Fruit fly (Drosophila melanogaster) whole organism, adult: ENCODE results near the gene PGAP2.

Experiments used
- CG11617 ChIP-seq: fragments of 200-800 bp; sonication (Bioruptor generic); optimal IDR thresholded peaks from 2 replicates; lab custom pipeline; 2017; ENCODE audit warnings: mild to moderate bottlenecking, missing biosample characterization, missing genetic modification reagents, missing genetic modification characterization
- CG12768 ChIP-seq: fragments of 200-800 bp; sonication (Bioruptor generic); optimal IDR thresholded peaks from 2 replicates; lab custom pipeline; 2017; ENCODE audit warnings: missing biosample characterization, missing genetic modification characterization, mild to moderate bottlenecking, moderate library complexity, missing genetic modification reagents
- CG14711 ChIP-seq: fragments of 200-800 bp; sonication (Bioruptor generic); optimal IDR thresholded peaks from 2 replicates; lab custom pipeline; 2018; ENCODE audit warnings: missing biosample characterization, mild to moderate bottlenecking, missing genetic modification characterization, moderate library complexity
- CG1620 ChIP-seq: fragments of 200-800 bp; sonication (Bioruptor generic); optimal IDR thresholded peaks from 2 replicates; lab custom pipeline; 2016; ENCODE audit warnings: missing biosample characterization, missing genetic modification characterization
- CG33017 ChIP-seq: fragments of 200-800 bp; sonication (Bioruptor generic); optimal IDR thresholded peaks from 2 replicates; lab custom pipeline; 2018; ENCODE audit warnings: missing biosample characterization, mild to moderate bottlenecking, missing genetic modification characterization, moderate library complexity
- CG5204 ChIP-seq: fragments of 200-800 bp; sonication (Bioruptor generic); optimal IDR thresholded peaks from 2 replicates; lab custom pipeline; 2016; ENCODE audit warnings: missing biosample characterization, missing genetic modification characterization
- CG7045 ChIP-seq: fragments of 200-800 bp; sonication (Bioruptor generic); optimal IDR thresholded peaks from 2 replicates; lab custom pipeline; 2017; ENCODE audit warnings: missing biosample characterization, mild to moderate bottlenecking, missing genetic modification characterization
- CG7101 ChIP-seq: fragments of 200-800 bp; sonication (Bioruptor generic); optimal IDR thresholded peaks from 2 replicates; lab custom pipeline; 2018; ENCODE audit warnings: missing biosample characterization, mild to moderate bottlenecking, missing genetic modification characterization, moderate library complexity
- Clk ChIP-seq: fragments of 200-800 bp; sonication (Bioruptor generic); optimal IDR thresholded peaks from 2 replicates; lab custom pipeline; 2017; ENCODE audit warnings: missing biosample characterization, missing genetic modification characterization
- Crg-1 ChIP-seq: fragments of 200-800 bp; sonication (Bioruptor generic); optimal IDR thresholded peaks from 2 replicates; lab custom pipeline; 2016; ENCODE audit warnings: missing biosample characterization, missing genetic modification characterization
- Hr96 ChIP-seq: fragments of 200-800 bp; sonication (Bioruptor generic); optimal IDR thresholded peaks from 2 replicates; lab custom pipeline; 2016; ENCODE audit warnings: missing biosample characterization, missing genetic modification characterization
- Mnt ChIP-seq: fragments of 200-800 bp; sonication (Bioruptor generic); optimal IDR thresholded peaks from 2 replicates; lab custom pipeline; 2016; ENCODE audit warnings: missing biosample characterization, mild to moderate bottlenecking, missing genetic modification characterization
- bab1 ChIP-seq: fragments of 200-800 bp; sonication (Bioruptor generic); optimal IDR thresholded peaks from 3 replicates; lab custom pipeline; 2019; ENCODE audit warnings: missing biosample characterization, mild to moderate bottlenecking, missing genetic modification characterization, moderate library complexity
- cic ChIP-seq: fragments of 200-800 bp; sonication (Bioruptor generic); optimal IDR thresholded peaks from 2 replicates; lab custom pipeline; 2017; ENCODE audit warnings: missing biosample characterization, mild to moderate bottlenecking, missing genetic modification characterization, moderate library complexity
- cnc ChIP-seq, 2 experiments: fragments of >200 bp; optimal IDR thresholded peaks; 2 replicates each; lab custom pipeline; 2017
- kay ChIP-seq: fragments of 200-800 bp; sonication (Bioruptor generic); peaks from one replicate; lab custom pipeline; 2016; ENCODE audit warnings: missing biosample characterization, missing genetic modification characterization, borderline replicate concordance
- ovo ChIP-seq: fragments of 200-800 bp; sonication (Bioruptor generic); optimal IDR thresholded peaks from 2 replicates; lab custom pipeline; 2016; ENCODE audit warnings: missing biosample characterization, missing genetic modification characterization
- pad ChIP-seq: fragments of 200-800 bp; sonication (Bioruptor generic); optimal IDR thresholded peaks from 3 replicates; lab custom pipeline; 2017; ENCODE audit warnings: missing biosample characterization, missing genetic modification characterization, mild to moderate bottlenecking, moderate library complexity, missing genetic modification reagents
- tj ChIP-seq: fragments of 200-800 bp; sonication (Bioruptor generic); optimal IDR thresholded peaks from 3 replicates; lab custom pipeline; 2017; ENCODE audit warnings: missing biosample characterization, mild to moderate bottlenecking, missing genetic modification characterization, moderate library complexity
- toe ChIP-seq: fragments of 200-800 bp; sonication (Bioruptor generic); optimal IDR thresholded peaks from 2 replicates; lab custom pipeline; 2016; ENCODE audit warnings: missing biosample characterization, missing genetic modification characterization

Gene PGAP2

dm6 chr2L:840716-841115 lies 21.4 kb upstream of the PGAP2 start:
- no peak for TF ChIP-seq CG33017 (tag; lab: Kevin White, UChicago)
- TF ChIP-seq Clk (GFP tag; lab: Kevin White, UChicago) = no peak
- no peak for TF ChIP-seq CG1620 (GFP tag; lab: Kevin White, UChicago)
- TF ChIP-seq CG7045 (GFP tag; lab: Kevin White, UChicago) = no peak
- TF ChIP-seq Mnt = no peak
- no peak for TF ChIP-seq ovo (GFP tag; lab: Kevin White, UChicago)
- TF ChIP-seq CG12768 (GFP tag; lab: Kevin White, UChicago) = peak; percentile 39
- no peak for TF ChIP-seq CG7101 (tag; lab: Kevin White, UChicago)
- peak; percentile 63 for TF ChIP-seq cic (GFP tag; lab: Kevin White, UChicago)
- TF ChIP-seq CG11617 (GFP tag; lab: Kevin White, UChicago) = no peak
- TF ChIP-seq Hr96 = no peak
- no peak for TF ChIP-seq pad
- TF ChIP-seq tj (GFP tag; lab: Kevin White, UChicago) = peak; percentile 98
- no peak for TF ChIP-seq CG14711
- TF ChIP-seq Crg-1 (GFP tag; lab: Kevin White, UChicago) = no peak
- peak; percentile 95 for TF ChIP-seq kay
- TF ChIP-seq bab1 (GFP tag; lab: Kevin White, UChicago) = peak; percentile 10
- TF ChIP-seq toe (GFP tag; lab: Kevin White, UChicago) = no peak
- TF ChIP-seq CG5204 = no peak
- TF ChIP-seq cnc (optimal IDR thresholded peaks at IDR 0.05; lab: Kevin White, UChicago) = no peak

dm6 chr2L:840022-840421 lies 20.7 kb upstream of the PGAP2 start:
- TF ChIP-seq CG14711 (no peak), ovo (GFP tag; lab: Kevin White, UChicago) (peak; percentile 19), CG12768 (GFP tag; lab: Kevin White, UChicago) (peak; percentile 25), Hr96 (no peak), CG7045 (GFP tag; lab: Kevin White, UChicago) (peak; percentile 19)

dm6 chr2L:838786-839185 lies 19.5 kb upstream of the PGAP2 start:
- peak; percentile 5 for TF ChIP-seq cic (GFP tag; lab: Kevin White, UChicago)
- TF ChIP-seq Crg-1 (GFP tag; lab: Kevin White, UChicago) = no peak

- TF ChIP-seq ovo (GFP tag; lab: Kevin White, UChicago) (no peak), cic (GFP tag; lab: Kevin White, UChicago) (no peak), bab1 (GFP tag; lab: Kevin White, UChicago) (no peak), Clk (GFP tag; lab: Kevin White, UChicago) (no peak), cnc (optimal IDR thresholded peaks at IDR 0.05; lab: Kevin White, UChicago) (no peak), CG5204 (no peak), pad (no peak), Crg-1 (GFP tag; lab: Kevin White, UChicago) (no peak), CG14711 (no peak), CG1620 (GFP tag; lab: Kevin White, UChicago) (no peak), CG33017 (tag; lab: Kevin White, UChicago) (no peak), tj (GFP tag; lab: Kevin White, UChicago) (no peak), CG7101 (tag; lab: Kevin White, UChicago) (no peak)
Observed at dm6 chr2L:837989-838388, 18.7 kb upstream of the PGAP2 start.

dm6 chr2L:827516-828362 lies 8.4 kb upstream of the PGAP2 start:
- TF ChIP-seq CG7101 (tag; lab: Kevin White, UChicago) (no peak), cic (GFP tag; lab: Kevin White, UChicago) (peak; percentile 41)

dm6 chr2L:827049-827448 lies 7.7 kb upstream of the PGAP2 start:
- no peak for TF ChIP-seq Crg-1 (GFP tag; lab: Kevin White, UChicago)
- TF ChIP-seq CG7101 (tag; lab: Kevin White, UChicago) = no peak
- TF ChIP-seq tj (GFP tag; lab: Kevin White, UChicago) = no peak
- no peak for TF ChIP-seq pad
- TF ChIP-seq toe (GFP tag; lab: Kevin White, UChicago) = no peak

dm6 chr2L:826388-826787 lies 7.1 kb upstream of the PGAP2 start:
- TF ChIP-seq tj (GFP tag; lab: Kevin White, UChicago) (no peak), bab1 (GFP tag; lab: Kevin White, UChicago) (no peak), CG11617 (GFP tag; lab: Kevin White, UChicago) (no peak), CG1620 (GFP tag; lab: Kevin White, UChicago) (no peak), Crg-1 (GFP tag; lab: Kevin White, UChicago) (no peak), Hr96 (no peak), pad (no peak), kay (no peak), CG33017 (tag; lab: Kevin White, UChicago) (no peak)
